Worm (Caenorhabditis elegans) whole organism, early embryonic: ENCODE results near the gene C46F2.1.
A peak's percentile ranks its signal among the peaks of the same experiment; 100 is the strongest.

ENCODE experiments used
- B0310.2 ChIP-seq: sonication (generic microtip); optimal IDR thresholded peaks from 2 replicates; lab custom pipeline; 2016; ENCODE audit warnings: mild to moderate bottlenecking, missing genetic modification characterization, missing compliant biosample characterization
- F13C5.2 ChIP-seq: sonication (generic microtip); optimal IDR thresholded peaks from 2 replicates; lab custom pipeline; 2017; ENCODE audit warnings: mild to moderate bottlenecking, missing genetic modification characterization, inconsistent platforms, missing compliant biosample characterization
- ama-1 ChIP-seq: fragments of 150-350 bp; optimal IDR thresholded peaks from 2 replicates; lab custom pipeline; 2014
- ceh-36 ChIP-seq: sonication (generic microtip); optimal IDR thresholded peaks from 2 replicates; lab custom pipeline; 2016; ENCODE audit warnings: missing genetic modification characterization, inconsistent platforms, missing compliant biosample characterization
- ets-7 ChIP-seq: sonication (generic microtip); optimal IDR thresholded peaks from 2 replicates; lab custom pipeline; 2016; ENCODE audit warnings: missing genotype, missing genetic modification characterization, missing compliant biosample characterization
- flt-1 ChIP-seq: fragments of 200-800 bp; sonication (Bioruptor generic); IDR thresholded peaks from 2 replicates; pipeline ENCODE4 v1.3.6; 2022; ENCODE audit warnings: missing genetic modification characterization, missing compliant biosample characterization
- hmbx-1 ChIP-seq: sonication (generic microtip); optimal IDR thresholded peaks from 2 replicates; lab custom pipeline; 2016; ENCODE audit warnings: mild to moderate bottlenecking, missing genetic modification characterization, missing compliant biosample characterization
- hnd-1 ChIP-seq: sonication (generic microtip); optimal IDR thresholded peaks from 2 replicates; lab custom pipeline; 2016; ENCODE audit warnings: missing genetic modification characterization, missing compliant biosample characterization
- pes-1 ChIP-seq: fragments of 200-800 bp; sonication (Bioruptor generic); IDR thresholded peaks from 2 replicates; pipeline ENCODE4 v1.3.6; 2022; ENCODE audit warnings: missing genetic modification reagents, missing genetic modification characterization, missing compliant biosample characterization
- sea-1 ChIP-seq: fragments of 200-800 bp; sonication (Bioruptor generic); conservative IDR thresholded peaks from 2 replicates; pipeline ENCODE4 v1.3.6; 2022; ENCODE audit warnings: missing genetic modification characterization, missing compliant biosample characterization
- tbx-11 ChIP-seq: fragments of 200-800 bp; sonication (Bioruptor generic); IDR thresholded peaks from 2 replicates; pipeline ENCODE4 v1.3.6; 2022; ENCODE audit warnings: missing genetic modification characterization, missing compliant biosample characterization
- tbx-37 ChIP-seq: fragments of 200-800 bp; sonication (Bioruptor generic); conservative IDR thresholded peaks from 2 replicates; pipeline ENCODE4 v1.3.6; 2022; ENCODE audit warnings: missing genetic modification reagents, missing genetic modification characterization, missing compliant biosample characterization
- tra-4 ChIP-seq: sonication (generic microtip); optimal IDR thresholded peaks from 2 replicates; lab custom pipeline; 2017; ENCODE audit warnings: missing genetic modification characterization, missing compliant biosample characterization

- no peak for TF ChIP-seq hnd-1
- TF ChIP-seq flt-1 (GFP tag; lab: Robert Waterston, UW) = no peak
- TF ChIP-seq ama-1 (lab: Kevin White, UChicago) = no peak
- no peak for TF ChIP-seq sea-1
- TF ChIP-seq F13C5.2 (tag; lab: Kevin White, UChicago) = peak; percentile 61
- TF ChIP-seq tbx-37 (GFP tag; lab: Robert Waterston, UW) = no peak
- TF ChIP-seq B0310.2 (tag; lab: Kevin White, UChicago) = no peak
- TF ChIP-seq hmbx-1 (tag; lab: Kevin White, UChicago) = no peak
- no peak for TF ChIP-seq ceh-36 (tag; lab: Kevin White, UChicago)
- no peak for TF ChIP-seq ets-7 (tag; lab: Kevin White, UChicago)
- TF ChIP-seq tbx-11 (GFP tag; lab: Robert Waterston, UW) = no peak
- no peak for TF ChIP-seq tra-4 (tag; lab: Kevin White, UChicago)
- TF ChIP-seq pes-1 (GFP tag; lab: Robert Waterston, UW) = no peak
Observed at ce11 chrX:8029080-8029479, 48.8 kb upstream of the C46F2.1 start, which contains the start of gene C34D10.1.
